Worm (Caenorhabditis elegans): ENCODE results near the gene F56C9.10.

ce11 chrIII:7285783-7286182 lies 49.3 kb downstream of the F56C9.10 start, which contains the start of gene pho-5:
- TF ChIP-seq flt-1 (GFP tag; IDR thresholded peaks at IDR 0.05), result no peak
- no peak for TF ChIP-seq ceh-13 (GFP tag; optimal IDR thresholded peaks at IDR 0.05)
- no peak for TF ChIP-seq ama-1 (optimal IDR thresholded peaks at IDR 0.05)
- no peak for TF ChIP-seq tra-4 (tag; optimal IDR thresholded peaks at IDR 0.05)
- TF ChIP-seq ets-7 (tag; optimal IDR thresholded peaks at IDR 0.05), result no peak

Measured in whole organism, early embryonic.